Fruit fly (Drosophila melanogaster): Measurements from ENCODE around the gene CG1575.

DNA sequence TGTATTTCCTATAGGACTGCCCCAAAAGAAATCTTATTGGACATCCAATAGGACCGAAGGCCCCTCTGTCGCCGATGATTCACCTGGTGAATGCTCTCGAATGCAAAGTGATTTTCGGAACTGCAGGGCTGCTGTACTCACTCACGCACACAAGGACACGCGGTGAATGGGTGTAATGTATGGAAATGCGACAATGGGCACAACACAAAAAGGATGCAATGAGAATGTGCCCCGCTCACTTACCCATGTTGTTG is 16.1 kb upstream of the CG1575 start:
- TF ChIP-seq CG8478 (optimal IDR thresholded peaks at IDR 0.05) (no peak), psq (optimal IDR thresholded peaks at IDR 0.05) (no peak), usp (GFP tag; optimal IDR thresholded peaks at IDR 0.05) (no peak), EcR (GFP tag; optimal IDR thresholded peaks at IDR 0.05) (no peak)
